Worm (Caenorhabditis elegans): ENCODE measurements around the gene spp-20.

spp-20 gene

ce11 chrV:6508703-6509102, 49.3 kb downstream of the spp-20 start, which contains the start of gene ubh-3:
Gene ubh-3, minus strand, starts transcription at chrV:6508803.
- no peak for TF ChIP-seq ztf-29 (GFP tag; IDR thresholded peaks at IDR 0.05)
- no peak for TF ChIP-seq med-1 (GFP tag; optimal IDR thresholded peaks at IDR 0.05; ENCODE audit: insufficient read depth)
- TF ChIP-seq flt-1 (GFP tag; IDR thresholded peaks at IDR 0.05), result no peak
- no peak for TF ChIP-seq cog-1 (tag; optimal IDR thresholded peaks at IDR 0.05)
